Worm (Caenorhabditis elegans) whole organism, L4 larva: ENCODE measurements around the gene npr-37.

Source experiments
- D1046.2 ChIP-seq: fragments of 200-800 bp; sonication (Bioruptor generic); IDR thresholded peaks from 2 replicates; pipeline ENCODE4 v1.3.6; 2022; ENCODE audit warnings: missing genetic modification characterization, missing compliant biosample characterization
- F10B5.3 ChIP-seq: sonication (generic microtip); optimal IDR thresholded peaks from 2 replicates; lab custom pipeline; 2016; ENCODE audit warnings: mild to moderate bottlenecking, missing genetic modification characterization, missing compliant biosample characterization
- F26F4.8 ChIP-seq: fragments of 200-800 bp; sonication (Bioruptor generic); conservative IDR thresholded peaks from 2 replicates; pipeline ENCODE4 v1.3.6; 2022; ENCODE audit warnings: missing genetic modification characterization, missing compliant biosample characterization
- F44E2.7 ChIP-seq: fragments of 200-800 bp; sonication (Bioruptor generic); IDR thresholded peaks from 2 replicates; pipeline ENCODE4 v2.1.2; 2022; ENCODE audit warnings: missing genetic modification characterization, missing compliant biosample characterization
- Y5F2A.4 ChIP-seq: fragments of 200-800 bp; sonication (Bioruptor generic); optimal IDR thresholded peaks from 2 replicates; lab custom pipeline; 2018; ENCODE audit warnings: mild to moderate bottlenecking, missing genetic modification characterization, missing compliant biosample characterization
- Y75B8A.6 ChIP-seq: fragments of 200-800 bp; sonication (Bioruptor generic); IDR thresholded peaks from 2 replicates; pipeline ENCODE4 v1.3.6; 2022; ENCODE audit warnings: missing genetic modification reagents, missing genetic modification characterization, missing compliant biosample characterization
- aha-1 ChIP-seq: fragments of 150-350 bp; peaks from one replicate; lab custom pipeline; 2014; ENCODE audit warnings: missing biosample characterization, missing genetic modification characterization
- ama-1 ChIP-seq: fragments of 150-350 bp; optimal IDR thresholded peaks from 2 replicates; lab custom pipeline; 2014; ENCODE audit warnings: inconsistent platforms, mixed read lengths
- arid-1 ChIP-seq: fragments of 200-800 bp; sonication (Bioruptor generic); conservative IDR thresholded peaks from 2 replicates; pipeline ENCODE4 v1.3.6; 2022; ENCODE audit warnings: missing genetic modification reagents, missing genetic modification characterization, missing compliant biosample characterization
- ceh-28 ChIP-seq: fragments of 150-350 bp; optimal IDR thresholded peaks from 2 replicates; lab custom pipeline; 2014; ENCODE audit warnings: missing biosample characterization, missing genetic modification reagents, missing genetic modification characterization
- ceh-32 ChIP-seq: sonication (generic microtip); optimal IDR thresholded peaks from 2 replicates; lab custom pipeline; 2016; ENCODE audit warnings: mild to moderate bottlenecking, missing genetic modification characterization, missing compliant biosample characterization; ENCODE audit not compliant: poor library complexity
- ceh-62 ChIP-seq: sonication (generic microtip); optimal IDR thresholded peaks from 2 replicates; lab custom pipeline; 2017; ENCODE audit warnings: missing biosample characterization, missing genetic modification characterization
- ces-1 ChIP-seq: fragments of 150-350 bp; sonication (generic microtip); optimal IDR thresholded peaks from 4 replicates; lab custom pipeline; 2014; ENCODE audit warnings: missing biosample characterization, missing genetic modification reagents, missing genetic modification characterization
- cey-2 ChIP-seq: sonication (generic microtip); optimal IDR thresholded peaks from 3 replicates; lab custom pipeline; 2017; ENCODE audit warnings: missing genetic modification characterization, mild to moderate bottlenecking, missing compliant biosample characterization, antibody characterized with exemption, borderline replicate concordance; ENCODE audit not compliant: insufficient read depth
- daf-19 ChIP-seq: fragments of 200-800 bp; sonication (Bioruptor generic); conservative IDR thresholded peaks from 2 replicates; pipeline ENCODE4 v1.3.6; 2022; ENCODE audit warnings: missing genetic modification characterization, missing compliant biosample characterization
- daf-8 ChIP-seq: fragments of 200-800 bp; sonication (Bioruptor generic); IDR thresholded peaks from 2 replicates; pipeline ENCODE4 v1.3.6; 2022; ENCODE audit warnings: missing genetic modification characterization, missing compliant biosample characterization
- dpl-1 ChIP-seq: fragments of 150-350 bp; optimal IDR thresholded peaks from 2 replicates; lab custom pipeline; 2014; ENCODE audit warnings: missing biosample characterization, missing genetic modification reagents, missing genetic modification characterization
- duxl-1 ChIP-seq: sonication (generic microtip); optimal IDR thresholded peaks from 2 replicates; lab custom pipeline; 2016; ENCODE audit warnings: mild to moderate bottlenecking, missing genetic modification characterization, moderate library complexity, missing compliant biosample characterization; ENCODE audit not compliant: poor library complexity
- dve-1 ChIP-seq: sonication (generic microtip); optimal IDR thresholded peaks from 2 replicates; lab custom pipeline; 2017; ENCODE audit warnings: antibody characterized with exemption, mild to moderate bottlenecking, missing genetic modification characterization, missing compliant biosample characterization; ENCODE audit not compliant: insufficient read depth
- fkh-10 ChIP-seq: fragments of 150-350 bp; optimal IDR thresholded peaks from 2 replicates; lab custom pipeline; 2014; ENCODE audit warnings: missing biosample characterization, missing genetic modification reagents, missing genetic modification characterization
- hif-1 ChIP-seq, 2 experiments: sonication (generic microtip); optimal IDR thresholded peaks; 2 replicates each; lab custom pipeline; 2016 to 2017; ENCODE audit warnings: missing compliant biosample characterization in 2 of 2, missing genetic modification characterization in 2 of 2, missing genetic modification reagents in 2 of 2, missing genotype in 2 of 2, mild to moderate bottlenecking in 1 of 2
- hlh-11 ChIP-seq: fragments of 200-800 bp; sonication (Bioruptor generic); optimal IDR thresholded peaks from 2 replicates; lab custom pipeline; 2018; ENCODE audit warnings: mild to moderate bottlenecking, missing genetic modification characterization, missing compliant biosample characterization
- hlh-30 ChIP-seq: sonication (generic microtip); optimal IDR thresholded peaks from 2 replicates; lab custom pipeline; 2017; ENCODE audit warnings: antibody characterized with exemption, mild to moderate bottlenecking, missing genetic modification characterization, missing compliant biosample characterization; ENCODE audit not compliant: insufficient read depth
- lin-13 ChIP-seq: fragments of 150-350 bp; optimal IDR thresholded peaks from 2 replicates; lab custom pipeline; 2014; ENCODE audit warnings: missing biosample characterization, missing genetic modification reagents, missing genetic modification characterization
- lin-29 ChIP-seq: fragments of 200-800 bp; sonication (Bioruptor generic); IDR thresholded peaks from 2 replicates; pipeline ENCODE4 v1.3.6; 2022; ENCODE audit warnings: missing genetic modification reagents, missing genetic modification characterization, missing compliant biosample characterization
- lin-38 ChIP-seq: fragments of 200-800 bp; sonication (Bioruptor generic); IDR thresholded peaks from 2 replicates; pipeline ENCODE4 v1.3.6; 2022; ENCODE audit warnings: missing genetic modification reagents, missing genetic modification characterization, missing compliant biosample characterization
- lin-39 ChIP-seq: fragments of 150-350 bp; optimal IDR thresholded peaks from 2 replicates; lab custom pipeline; 2014; ENCODE audit warnings: missing biosample characterization, missing genetic modification reagents, missing genetic modification characterization
- lsy-2 ChIP-seq, 2 experiments: fragments of 150-350 bp in 1 of 2; sonication (generic microtip) in 1 of 2; optimal IDR thresholded peaks; 2 replicates each; lab custom pipeline; 2014 to 2017; ENCODE audit warnings: missing biosample characterization in 2 of 2, missing genetic modification characterization in 2 of 2
- mdl-1 ChIP-seq, 2 experiments: fragments of 150-350 bp in 1 of 2; sonication (generic microtip) in 1 of 2; optimal IDR thresholded peaks; 2 replicates each; lab custom pipeline; 2014 to 2017; ENCODE audit warnings: missing biosample characterization in 2 of 2, missing genetic modification characterization in 2 of 2
- mdt-29 ChIP-seq: fragments of 200-800 bp; sonication (Bioruptor generic); IDR thresholded peaks from 2 replicates; pipeline ENCODE4 v1.3.6; 2022; ENCODE audit warnings: missing genetic modification reagents, missing genetic modification characterization, missing compliant biosample characterization
- mep-1 ChIP-seq: fragments of 150-350 bp; sonication (generic microtip); optimal IDR thresholded peaks from 3 replicates; lab custom pipeline; 2014; ENCODE audit warnings: missing biosample characterization, missing genetic modification characterization
- mes-2 ChIP-seq: sonication (generic microtip); optimal IDR thresholded peaks from 2 replicates; lab custom pipeline; 2016; ENCODE audit warnings: missing genotype, mild to moderate bottlenecking, missing genetic modification characterization, missing compliant biosample characterization; ENCODE audit not compliant: poor library complexity, severe bottlenecking
- mxl-2 ChIP-seq: fragments of 200-800 bp; sonication (Bioruptor generic); conservative IDR thresholded peaks from 2 replicates; pipeline ENCODE4 v1.3.6; 2022; ENCODE audit warnings: missing genetic modification reagents, missing genetic modification characterization, missing compliant biosample characterization
- nhr-11 ChIP-seq: fragments of 150-350 bp; optimal IDR thresholded peaks from 2 replicates; lab custom pipeline; 2014; ENCODE audit warnings: missing biosample characterization, missing genetic modification characterization
- nhr-237 ChIP-seq: sonication (generic microtip); optimal IDR thresholded peaks from 2 replicates; lab custom pipeline; 2017; ENCODE audit warnings: missing biosample characterization, missing genetic modification characterization
- nhr-41 ChIP-seq: fragments of 200-800 bp; sonication (Bioruptor generic); IDR thresholded peaks from 2 replicates; pipeline ENCODE4 v1.3.6; 2022; ENCODE audit warnings: missing genetic modification reagents, missing genetic modification characterization, missing compliant biosample characterization
- php-3 ChIP-seq: fragments of 200-800 bp; sonication (Bioruptor generic); IDR thresholded peaks from 2 replicates; pipeline ENCODE4 v1.3.6; 2022; ENCODE audit warnings: missing genetic modification reagents, missing genetic modification characterization, missing compliant biosample characterization
- set-16 ChIP-seq: fragments of 200-800 bp; sonication (Bioruptor generic); IDR thresholded peaks from 2 replicates; pipeline ENCODE4 v1.3.6; 2022; ENCODE audit warnings: missing genetic modification reagents, missing genetic modification characterization, missing compliant biosample characterization
- spr-1 ChIP-seq: sonication (generic microtip); optimal IDR thresholded peaks from 2 replicates; lab custom pipeline; 2016; ENCODE audit warnings: mild to moderate bottlenecking, missing genetic modification characterization, missing compliant biosample characterization
- unc-130 ChIP-seq: sonication (generic microtip); optimal IDR thresholded peaks from 2 replicates; lab custom pipeline; 2016; ENCODE audit warnings: missing genetic modification reagents, missing genetic modification characterization, missing compliant biosample characterization
- unc-39 ChIP-seq: sonication (generic microtip); optimal IDR thresholded peaks from 2 replicates; lab custom pipeline; 2017; ENCODE audit warnings: missing biosample characterization, missing genetic modification characterization
- zip-11 ChIP-seq: fragments of 200-800 bp; sonication (Bioruptor generic); IDR thresholded peaks from 2 replicates; pipeline ENCODE4 v1.3.6; 2022; ENCODE audit warnings: missing genetic modification characterization, missing compliant biosample characterization

npr-37 gene

ce11 chrIV:425546-425945 lies 55.4 kb downstream of the npr-37 start:
- TF ChIP-seq D1046.2 (GFP tag; lab: Robert Waterston, UW), result no peak
- no peak for TF ChIP-seq F10B5.3 (tag; lab: Kevin White, UChicago)
- no peak for TF ChIP-seq mdl-1 (tag; optimal IDR thresholded peaks at IDR 0.05; lab: Kevin White, UChicago)
- TF ChIP-seq hlh-11 (tag; lab: Kevin White, UChicago), result no peak
- TF ChIP-seq aha-1 (tag; lab: Kevin White, UChicago), result peak; percentile 64
- TF ChIP-seq cey-2 (tag; lab: Kevin White, UChicago), result no peak
- no peak for TF ChIP-seq lin-39 (tag; lab: Kevin White, UChicago)
- no peak for TF ChIP-seq nhr-41 (GFP tag; lab: Robert Waterston, UW)
- no peak for TF ChIP-seq duxl-1
- TF ChIP-seq daf-8 (GFP tag; lab: Robert Waterston, UW), result no peak
- TF ChIP-seq dpl-1 (GFP tag; lab: Kevin White, UChicago), result peak; percentile 67
- no peak for TF ChIP-seq ceh-62 (tag; lab: Kevin White, UChicago)
- no peak for TF ChIP-seq Y5F2A.4
- peak; percentile 55 for TF ChIP-seq mep-1 (tag; lab: Kevin White, UChicago)
- no peak for TF ChIP-seq ceh-32 (tag; lab: Kevin White, UChicago)
- TF ChIP-seq lin-29 (GFP tag; lab: Robert Waterston, UW), result no peak
- TF ChIP-seq lin-13 (GFP tag; lab: Kevin White, UChicago), result peak; percentile 38
- no peak for TF ChIP-seq spr-1
- TF ChIP-seq ama-1, result peak; percentile 25
- no peak for TF ChIP-seq ceh-28 (tag; lab: Kevin White, UChicago)
- no peak for TF ChIP-seq arid-1 (GFP tag; lab: Robert Waterston, UW)
- peak; percentile 71 for TF ChIP-seq mes-2
- TF ChIP-seq ces-1, result no peak
- no peak for TF ChIP-seq F44E2.7 (GFP tag; lab: Robert Waterston, UW)
- TF ChIP-seq fkh-10, result no peak
- no peak for TF ChIP-seq php-3 (GFP tag; lab: Robert Waterston, UW)
- TF ChIP-seq F26F4.8 (GFP tag; lab: Robert Waterston, UW), result no peak
- peak in 1 of 2 experiments; percentile 75 for TF ChIP-seq lsy-2 (tag; optimal IDR thresholded peaks at IDR 0.05; lab: Kevin White, UChicago)
- TF ChIP-seq mxl-2 (GFP tag; lab: Robert Waterston, UW), result no peak
- no peak for TF ChIP-seq hlh-30
- TF ChIP-seq Y75B8A.6 (GFP tag; lab: Robert Waterston, UW), result no peak
- peak; percentile 1 for TF ChIP-seq dve-1 (tag; lab: Kevin White, UChicago)
- TF ChIP-seq unc-130, result peak; percentile 5
- no peak for TF ChIP-seq unc-39 (tag; lab: Kevin White, UChicago)
- no peak for TF ChIP-seq set-16 (GFP tag; lab: Robert Waterston, UW)
- no peak for TF ChIP-seq hif-1 (tag; optimal IDR thresholded peaks at IDR 0.05; lab: Kevin White, UChicago)
- TF ChIP-seq lin-38 (GFP tag; lab: Robert Waterston, UW), result peak; percentile 54
- no peak for TF ChIP-seq mdt-29 (GFP tag; lab: Robert Waterston, UW)

- no peak for TF ChIP-seq daf-19 (GFP tag; lab: Robert Waterston, UW)
- no peak for TF ChIP-seq zip-11 (GFP tag; lab: Robert Waterston, UW)
- no peak for TF ChIP-seq nhr-11
- TF ChIP-seq mdl-1 (tag; optimal IDR thresholded peaks at IDR 0.05; lab: Kevin White, UChicago), result no peak
- no peak for TF ChIP-seq ceh-62 (tag; lab: Kevin White, UChicago)
- no peak for TF ChIP-seq nhr-237
Measured at ce11 chrIV:425052-425451, 55.9 kb downstream of the npr-37 start, which contains the start of gene daf-18. Gene daf-18 (minus strand): TSS chrIV:425177.
